Worm (Caenorhabditis elegans): ENCODE data around the gene mbf-1.
A peak's percentile ranks its signal among the peaks of the same experiment; 100 is the strongest.

Gene mbf-1

DNA sequence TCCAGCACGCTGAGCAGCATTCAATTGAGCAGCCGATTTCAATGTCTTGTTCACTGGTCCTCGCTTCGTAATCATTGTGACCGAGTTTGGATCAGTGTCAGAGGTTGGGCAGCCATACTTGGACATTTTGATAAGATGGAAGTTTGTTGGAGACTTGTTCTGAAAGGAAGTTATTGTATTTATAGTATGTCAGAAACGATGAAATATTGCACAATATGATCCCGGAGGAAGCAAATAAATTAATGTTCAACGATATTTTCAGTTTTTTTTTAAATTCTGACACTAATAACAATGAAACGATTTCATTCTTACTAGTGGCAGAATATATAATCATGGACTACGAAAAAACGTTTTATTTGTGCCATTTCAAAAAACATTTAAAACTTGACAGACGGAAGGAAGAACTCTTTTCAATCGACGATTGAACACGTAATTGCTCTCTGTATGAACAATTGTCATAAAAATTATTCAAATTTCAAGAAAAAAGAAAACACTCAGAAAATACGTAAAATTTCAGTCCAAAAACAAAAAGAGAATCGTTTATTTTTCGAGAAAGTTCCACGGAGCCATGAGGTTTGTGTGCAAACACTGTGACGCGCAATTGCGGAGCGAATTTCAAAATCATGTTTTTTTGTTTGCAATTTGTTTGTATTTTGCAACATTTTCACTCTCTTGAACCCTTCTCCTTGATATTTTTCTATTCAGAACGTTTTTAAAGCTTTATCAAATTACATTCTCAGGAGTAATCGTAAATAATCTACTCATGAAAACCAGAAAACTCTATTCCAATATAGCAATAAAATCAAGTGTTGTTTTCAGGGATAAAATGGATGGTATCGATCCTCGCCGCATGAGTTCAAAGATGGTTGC, at the start of gene mbf-1, which contains the start of gene nse-4 (continued):
- TF ChIP-seq nhr-11 (tag; optimal IDR thresholded peaks at IDR 0.05) (no peak), ceh-82 (tag; optimal IDR thresholded peaks at IDR 0.05) (peak; percentile 54 to 60 (median 59)), fkh-4 (tag; optimal IDR thresholded peaks at IDR 0.05; ENCODE audit: borderline replicate concordance) (no peak), nhr-12 (tag; optimal IDR thresholded peaks at IDR 0.05) (no peak), unc-30 (tag; optimal IDR thresholded peaks at IDR 0.05) (no peak), egl-27 (tag; optimal IDR thresholded peaks at IDR 0.05) (no peak), C04F5.9 (tag; optimal IDR thresholded peaks at IDR 0.05) (peak; percentile 47), F16B12.6 (tag; optimal IDR thresholded peaks at IDR 0.05) (peak; percentile 96), sptf-1 (tag; optimal IDR thresholded peaks at IDR 0.05) (no peak), mef-2 (tag; optimal IDR thresholded peaks at IDR 0.05) (no peak), egl-13 (tag; optimal IDR thresholded peaks at IDR 0.05) (peak; percentile 45), pax-3 (tag; optimal IDR thresholded peaks at IDR 0.05) (no peak), nhr-76 (tag; optimal IDR thresholded peaks at IDR 0.05) (no peak), ztf-11 (tag; optimal IDR thresholded peaks at IDR 0.05) (no peak), lin-13 (GFP tag; optimal IDR thresholded peaks at IDR 0.05) (peak; percentile 44), ceh-8 (GFP tag; optimal IDR thresholded peaks at IDR 0.05) (no peak), alr-1 (tag; optimal IDR thresholded peaks at IDR 0.05; ENCODE audit: borderline replicate concordance) (no peak), fos-1 (tag; optimal IDR thresholded peaks at IDR 0.05) (no peak), snu-23 (GFP tag; optimal IDR thresholded peaks at IDR 0.05) (peak; percentile 89), lin-14 (GFP tag; optimal IDR thresholded peaks at IDR 0.05) (peak; percentile 78), nhr-90 (tag; optimal IDR thresholded peaks at IDR 0.05; ENCODE audit: poor library complexity) (peak; percentile 59), elt-2 (tag; optimal IDR thresholded peaks at IDR 0.05) (peak; percentile 1), unc-98 (GFP tag; IDR thresholded peaks at IDR 0.05) (no peak), nhr-77 (tag; optimal IDR thresholded peaks at IDR 0.05) (peak; percentile 26), unc-86 (tag; optimal IDR thresholded peaks at IDR 0.05) (peak; percentile 39), nhr-28 (tag; optimal IDR thresholded peaks at IDR 0.05) (no peak), efl-3 (GFP tag; optimal IDR thresholded peaks at IDR 0.05) (no peak), vab-15 (tag; optimal IDR thresholded peaks at IDR 0.05) (no peak), ceh-63 (GFP tag; optimal IDR thresholded peaks at IDR 0.05) (no peak), C16A3.4 (tag; optimal IDR thresholded peaks at IDR 0.05) (peak; percentile 61), lin-35 (GFP tag; optimal IDR thresholded peaks at IDR 0.05) (peak; percentile 81 to 89), hlh-17 (GFP tag; optimal IDR thresholded peaks at IDR 0.05; ENCODE audit: borderline replicate concordance) (no peak), pqm-1 (tag; optimal IDR thresholded peaks at IDR 0.05) (no peak)

ce11 chrIV:11527752-11528151, 47.6 kb upstream of the mbf-1 start, which contains the start of gene M04B2.2:
M04B2.2 (plus strand) TSS chrIV:11528052.
- peak; percentile 3 for TF ChIP-seq lin-39 (tag; optimal IDR thresholded peaks at IDR 0.05)
- peak; percentile 7 for TF ChIP-seq nhr-71 (tag; optimal IDR thresholded peaks at IDR 0.05)
- TF ChIP-seq lir-3 (tag; optimal IDR thresholded peaks at IDR 0.05; ENCODE audit: poor library complexity), result peak; percentile 7
- TF ChIP-seq irx-1 (tag; optimal IDR thresholded peaks at IDR 0.05), result no peak
- TF ChIP-seq blmp-1 (tag; optimal IDR thresholded peaks at IDR 0.05), result no peak
- no peak for TF ChIP-seq isw-1 (GFP tag; IDR thresholded peaks at IDR 0.05)
- TF ChIP-seq vab-15 (tag; optimal IDR thresholded peaks at IDR 0.05), result no peak
- TF ChIP-seq hpl-2 (GFP tag; optimal IDR thresholded peaks at IDR 0.05), result no peak
- TF ChIP-seq aly-2 (tag; optimal IDR thresholded peaks at IDR 0.05), result peak; percentile 29
- TF ChIP-seq ama-1 (optimal IDR thresholded peaks at IDR 0.05), result peak; percentile 47
- TF ChIP-seq sup-37 (GFP tag; optimal IDR thresholded peaks at IDR 0.05), result no peak
- peak; percentile 12 for TF ChIP-seq nhr-85 (tag)
- TF ChIP-seq pqm-1 (tag; optimal IDR thresholded peaks at IDR 0.05), result no peak
- TF ChIP-seq nhr-47 (tag; optimal IDR thresholded peaks at IDR 0.05), result peak; percentile 20

Measured in whole organism, L1 larva.